Worm (Caenorhabditis elegans) whole organism, late embryonic: ENCODE measurements around the gene snb-2.

ENCODE experiments used
- C38D4.7 ChIP-seq: fragments of 200-800 bp; sonication (Bioruptor generic); optimal IDR thresholded peaks from 2 replicates; lab custom pipeline; 2018; ENCODE audit warnings: mild to moderate bottlenecking, missing genetic modification characterization, moderate library complexity, missing compliant biosample characterization
- K09A11.1 ChIP-seq: sonication (generic microtip); optimal IDR thresholded peaks from 2 replicates; lab custom pipeline; 2017; ENCODE audit warnings: antibody characterized with exemption, mild to moderate bottlenecking, missing genetic modification characterization, missing compliant biosample characterization; ENCODE audit not compliant: insufficient read depth
- T23F11.4 ChIP-seq: fragments of 200-800 bp; sonication (Bioruptor generic); optimal IDR thresholded peaks from 2 replicates; lab custom pipeline; 2018; ENCODE audit warnings: mild to moderate bottlenecking, missing genetic modification characterization, missing compliant biosample characterization
- ahr-1 ChIP-seq: sonication (generic microtip); optimal IDR thresholded peaks from 2 replicates; lab custom pipeline; 2016; ENCODE audit warnings: missing genetic modification characterization, missing compliant biosample characterization
- ama-1 ChIP-seq: fragments of 150-350 bp; optimal IDR thresholded peaks from 2 replicates; lab custom pipeline; 2014
- ceh-19 ChIP-seq: fragments of 200-800 bp; sonication (Bioruptor generic); optimal IDR thresholded peaks from 2 replicates; lab custom pipeline; 2018; ENCODE audit warnings: mild to moderate bottlenecking, missing genetic modification characterization, missing compliant biosample characterization
- ceh-2 ChIP-seq: sonication (generic microtip); optimal IDR thresholded peaks from 2 replicates; lab custom pipeline; 2016; ENCODE audit warnings: missing genotype, missing genetic modification characterization, missing compliant biosample characterization
- ceh-30 ChIP-seq: fragments of 150-350 bp; optimal IDR thresholded peaks from 2 replicates; lab custom pipeline; 2014; ENCODE audit warnings: missing biosample characterization, missing genetic modification characterization
- ceh-34 ChIP-seq: sonication (generic microtip); optimal IDR thresholded peaks from 2 replicates; lab custom pipeline; 2016; ENCODE audit warnings: mild to moderate bottlenecking, missing genetic modification characterization, missing compliant biosample characterization
- ceh-45 ChIP-seq: fragments of 200-800 bp; sonication (Bioruptor generic); IDR thresholded peaks from 2 replicates; pipeline ENCODE4 v1.3.6; 2022; ENCODE audit warnings: missing genetic modification reagents, missing genetic modification characterization, missing compliant biosample characterization
- ceh-48 ChIP-seq: sonication (generic microtip); optimal IDR thresholded peaks from 2 replicates; lab custom pipeline; 2016; ENCODE audit warnings: missing genetic modification characterization, inconsistent platforms, missing compliant biosample characterization
- dmd-4 ChIP-seq: sonication (generic microtip); optimal IDR thresholded peaks from 2 replicates; lab custom pipeline; 2016; ENCODE audit warnings: borderline replicate concordance, missing genetic modification characterization, missing compliant biosample characterization
- dve-1 ChIP-seq: sonication (generic microtip); optimal IDR thresholded peaks from 2 replicates; lab custom pipeline; 2017; ENCODE audit warnings: antibody characterized with exemption, mild to moderate bottlenecking, missing genetic modification characterization, missing compliant biosample characterization
- elt-2 ChIP-seq: sonication (generic microtip); optimal IDR thresholded peaks from 2 replicates; lab custom pipeline; 2016; ENCODE audit warnings: missing genetic modification reagents, missing genetic modification characterization, missing compliant biosample characterization
- elt-4 ChIP-seq: sonication (generic microtip); optimal IDR thresholded peaks from 2 replicates; lab custom pipeline; 2016; ENCODE audit warnings: missing genetic modification characterization, missing compliant biosample characterization
- eyg-1 ChIP-seq: sonication (generic microtip); optimal IDR thresholded peaks from 2 replicates; lab custom pipeline; 2016; ENCODE audit warnings: missing genotype, missing genetic modification characterization, missing compliant biosample characterization
- fax-1 ChIP-seq: sonication (generic microtip); optimal IDR thresholded peaks from 2 replicates; lab custom pipeline; 2016; ENCODE audit warnings: missing genotype, missing genetic modification characterization, missing compliant biosample characterization
- gmeb-2 ChIP-seq: sonication (generic microtip); optimal IDR thresholded peaks from 2 replicates; lab custom pipeline; 2016; ENCODE audit warnings: missing genetic modification characterization, inconsistent platforms, missing compliant biosample characterization
- hlh-13 ChIP-seq: fragments of 200-800 bp; sonication (Bioruptor generic); optimal IDR thresholded peaks from 2 replicates; lab custom pipeline; 2018; ENCODE audit warnings: mild to moderate bottlenecking, missing genetic modification characterization, missing compliant biosample characterization
- hlh-30 ChIP-seq: sonication (generic microtip); optimal IDR thresholded peaks from 2 replicates; lab custom pipeline; 2017; ENCODE audit warnings: antibody characterized with exemption, missing genetic modification characterization, missing compliant biosample characterization; ENCODE audit not compliant: insufficient read depth
- lim-6 ChIP-seq: sonication (generic microtip); optimal IDR thresholded peaks from 2 replicates; lab custom pipeline; 2016; ENCODE audit warnings: missing genetic modification characterization, missing compliant biosample characterization
- madf-2 ChIP-seq: sonication (generic microtip); optimal IDR thresholded peaks from 2 replicates; lab custom pipeline; 2017; ENCODE audit warnings: missing genetic modification characterization, missing compliant biosample characterization
- nfya-1 ChIP-seq: sonication (generic microtip); optimal IDR thresholded peaks from 2 replicates; lab custom pipeline; 2017; ENCODE audit warnings: missing genetic modification characterization, mild to moderate bottlenecking, missing compliant biosample characterization, antibody characterized with exemption, moderate library complexity
- nhr-11 ChIP-seq: fragments of 150-350 bp; optimal IDR thresholded peaks from 2 replicates; lab custom pipeline; 2014; ENCODE audit warnings: missing biosample characterization, missing genetic modification characterization
- nhr-232 ChIP-seq: sonication (generic microtip); optimal IDR thresholded peaks from 2 replicates; lab custom pipeline; 2016; ENCODE audit warnings: missing genetic modification characterization, missing compliant biosample characterization
- pat-9 ChIP-seq: fragments of 200-800 bp; sonication (Bioruptor generic); optimal IDR thresholded peaks from 2 replicates; lab custom pipeline; 2018; ENCODE audit warnings: mild to moderate bottlenecking, missing genetic modification characterization, moderate library complexity, missing compliant biosample characterization
- pros-1 ChIP-seq: fragments of 150-350 bp; optimal IDR thresholded peaks from 2 replicates; lab custom pipeline; 2014; ENCODE audit warnings: missing biosample characterization, missing genetic modification reagents, missing genetic modification characterization
- rnt-1 ChIP-seq: sonication (generic microtip); optimal IDR thresholded peaks from 2 replicates; lab custom pipeline; 2016; ENCODE audit warnings: missing genetic modification characterization, missing compliant biosample characterization
- sdc-2 ChIP-seq: sonication (generic microtip); optimal IDR thresholded peaks from 2 replicates; lab custom pipeline; 2016; ENCODE audit warnings: missing genotype, missing genetic modification characterization, missing compliant biosample characterization
- syd-9 ChIP-seq: sonication (generic microtip); optimal IDR thresholded peaks from 2 replicates; lab custom pipeline; 2016; ENCODE audit warnings: mild to moderate bottlenecking, missing genetic modification characterization, moderate library complexity, missing compliant biosample characterization
- tbx-2 ChIP-seq: sonication (generic microtip); optimal IDR thresholded peaks from 2 replicates; lab custom pipeline; 2016; ENCODE audit warnings: missing genetic modification characterization, missing compliant biosample characterization
- unc-3 ChIP-seq, 2 experiments: fragments of 200-800 bp in 1 of 2; sonication (Bioruptor generic) in 1 of 2; sonication (generic microtip) in 1 of 2; conservative IDR thresholded peaks in 1 of 2; optimal IDR thresholded peaks in 1 of 2; 2 replicates each; pipeline versions ENCODE4 v1.3.6 to Lab custom; 2016 to 2022; ENCODE audit warnings: missing compliant biosample characterization in 2 of 2, missing genetic modification characterization in 2 of 2, missing genetic modification reagents in 1 of 2
- unc-42 ChIP-seq: sonication (generic microtip); optimal IDR thresholded peaks from 2 replicates; lab custom pipeline; 2016; ENCODE audit warnings: missing genotype, missing genetic modification characterization, missing compliant biosample characterization

Gene snb-2

ce11 chrV:12300166-12300565 is 45.5 kb downstream of the snb-2 start:
- no peak for TF ChIP-seq ceh-34
- no peak for TF ChIP-seq K09A11.1 (tag; lab: Kevin White, UChicago)
- no peak for TF ChIP-seq fax-1 (tag; lab: Kevin White, UChicago)
- no peak for TF ChIP-seq C38D4.7 (GFP tag; lab: Kevin White, UChicago)
- TF ChIP-seq eyg-1 (tag; lab: Kevin White, UChicago): no peak
- peak; percentile 55 for TF ChIP-seq nfya-1 (tag; lab: Kevin White, UChicago)
- no peak for TF ChIP-seq elt-4 (tag; lab: Kevin White, UChicago)
- no peak for TF ChIP-seq tbx-2 (tag; lab: Kevin White, UChicago)
- no peak for TF ChIP-seq pat-9
- no peak for TF ChIP-seq madf-2 (tag; lab: Kevin White, UChicago)
- TF ChIP-seq ceh-48 (tag; lab: Kevin White, UChicago): no peak
- TF ChIP-seq elt-2 (tag; lab: Kevin White, UChicago): peak; percentile 23
- TF ChIP-seq ama-1 (lab: Kevin White, UChicago): no peak
- no peak for TF ChIP-seq pros-1
- peak; percentile 19 for TF ChIP-seq ceh-30
- no peak for TF ChIP-seq dve-1 (tag; lab: Kevin White, UChicago)
- no peak for TF ChIP-seq unc-42
- no peak for TF ChIP-seq unc-3 (GFP tag; conservative IDR thresholded peaks at IDR 0.05; lab: Robert Waterston, UW)
- TF ChIP-seq unc-3 (tag; optimal IDR thresholded peaks at IDR 0.05; lab: Kevin White, UChicago): no peak
- no peak for TF ChIP-seq lim-6 (tag; lab: Kevin White, UChicago)
- peak; percentile 68 for TF ChIP-seq hlh-30

ce11 chrV:12299244-12299766 is 46.4 kb downstream of the snb-2 start:
- no peak for TF ChIP-seq ceh-19 (GFP tag; lab: Kevin White, UChicago)
- no peak for TF ChIP-seq madf-2 (tag; lab: Kevin White, UChicago)
- no peak for TF ChIP-seq nhr-11 (tag; lab: Kevin White, UChicago)
- no peak for TF ChIP-seq dve-1 (tag; lab: Kevin White, UChicago)
- no peak for TF ChIP-seq ceh-34
- TF ChIP-seq dmd-4: no peak
- no peak for TF ChIP-seq pat-9
- TF ChIP-seq ceh-2 (tag; lab: Kevin White, UChicago): no peak
- TF ChIP-seq sdc-2 (tag; lab: Kevin White, UChicago): no peak
- no peak for TF ChIP-seq gmeb-2 (tag; lab: Kevin White, UChicago)
- TF ChIP-seq nhr-232 (tag; lab: Kevin White, UChicago): no peak
- TF ChIP-seq elt-2 (tag; lab: Kevin White, UChicago): no peak
- no peak for TF ChIP-seq T23F11.4 (GFP tag; lab: Kevin White, UChicago)
- TF ChIP-seq nfya-1 (tag; lab: Kevin White, UChicago): no peak
- TF ChIP-seq unc-42: no peak
- TF ChIP-seq ama-1 (lab: Kevin White, UChicago): no peak
- no peak for TF ChIP-seq C38D4.7 (GFP tag; lab: Kevin White, UChicago)
- TF ChIP-seq ahr-1 (tag; lab: Kevin White, UChicago): no peak
- TF ChIP-seq ceh-45 (GFP tag; lab: Robert Waterston, UW): no peak

DNA sequence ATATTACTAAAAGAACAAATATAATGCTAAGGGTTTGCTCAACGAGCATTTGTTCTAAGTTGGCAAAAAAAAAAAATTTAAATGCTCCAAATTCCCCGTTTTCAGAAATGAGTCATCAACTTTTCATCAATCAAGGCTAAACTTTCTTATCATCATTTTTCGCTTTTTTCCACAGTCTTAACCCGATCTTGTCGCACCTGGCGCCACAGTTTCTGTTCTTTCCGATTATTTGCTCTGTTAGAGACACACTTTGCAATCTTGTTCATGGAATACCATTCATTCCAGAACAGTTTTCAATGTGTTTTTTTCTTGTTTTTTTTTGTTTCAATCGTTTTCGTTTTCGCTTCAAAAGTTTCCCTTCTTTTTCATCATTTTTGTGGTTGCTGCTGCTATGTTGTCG is 47.5 kb downstream of the snb-2 start:
- no peak for TF ChIP-seq nhr-232 (tag; lab: Kevin White, UChicago)
- TF ChIP-seq unc-3 (GFP tag; conservative IDR thresholded peaks at IDR 0.05; lab: Robert Waterston, UW): no peak
- TF ChIP-seq unc-3 (tag; optimal IDR thresholded peaks at IDR 0.05; lab: Kevin White, UChicago): no peak
- TF ChIP-seq madf-2 (tag; lab: Kevin White, UChicago): no peak
- TF ChIP-seq syd-9 (tag; lab: Kevin White, UChicago): no peak

DNA sequence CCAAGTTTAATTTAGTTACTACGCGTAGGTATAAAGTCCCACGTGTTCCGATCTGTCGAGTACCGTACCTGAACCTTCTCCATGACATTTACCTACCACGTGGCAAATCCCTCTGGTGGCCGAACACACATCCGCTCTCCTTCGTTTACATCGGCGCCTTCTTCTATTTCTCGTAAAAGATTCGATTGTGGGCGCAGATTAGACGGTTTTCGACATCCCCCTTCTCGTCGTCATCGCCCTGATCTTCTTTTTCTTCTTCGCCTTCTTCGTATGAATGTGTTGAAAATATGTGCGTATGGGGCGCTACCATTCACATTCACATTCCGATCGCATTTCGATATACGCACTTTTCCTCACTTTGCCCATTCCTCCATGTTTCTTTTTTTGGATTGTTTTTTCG is 48.9 kb downstream of the snb-2 start:
- no peak for TF ChIP-seq hlh-13 (GFP tag; lab: Kevin White, UChicago)
- TF ChIP-seq rnt-1: peak; percentile 14
